Worm (Caenorhabditis elegans): ENCODE results near the gene rpb-6.

Gene rpb-6

ce11 chrII:10551985-10552736, 27.0 kb upstream of the rpb-6 start (continued):
- TF ChIP-seq ctbp-1 (GFP tag; IDR thresholded peaks at IDR 0.05) (peak; percentile 80), mep-1 (tag; optimal IDR thresholded peaks at IDR 0.05) (peak; percentile 89), set-16 (GFP tag; IDR thresholded peaks at IDR 0.05) (peak; percentile 55), F37D6.2 (tag; optimal IDR thresholded peaks at IDR 0.05) (peak; percentile 70), egl-43 (GFP tag; IDR thresholded peaks at IDR 0.05) (peak; percentile 77), pha-4 (GFP tag; IDR thresholded peaks at IDR 0.05) (peak; percentile 41; the same call in 1 of the 2 replicates), pha-4 (tag; optimal IDR thresholded peaks at IDR 0.05) (no peak), D1046.2 (GFP tag; IDR thresholded peaks at IDR 0.05) (no peak), Y48G9A.11 (GFP tag; IDR thresholded peaks at IDR 0.05) (no peak), ZK337.2 (GFP tag; IDR thresholded peaks at IDR 0.05) (peak; percentile 6; the same call in 1 of the 2 replicates), mdl-1 (tag; optimal IDR thresholded peaks at IDR 0.05) (peak; percentile 76 to 91), spr-1 (tag; optimal IDR thresholded peaks at IDR 0.05) (peak; percentile 63), dpl-1 (GFP tag; optimal IDR thresholded peaks at IDR 0.05) (peak; percentile 64), gei-8 (GFP tag; optimal IDR thresholded peaks at IDR 0.05) (peak; percentile 74), aha-1 (tag) (peak; percentile 99), F10B5.3 (tag; optimal IDR thresholded peaks at IDR 0.05) (no peak), nhr-102 (tag; optimal IDR thresholded peaks at IDR 0.05) (peak; percentile 72), lim-7 (GFP tag; IDR thresholded peaks at IDR 0.05) (0 out of 2 replicates have a peak, but pooled peaks have one; percentile 18), hlh-11 (tag; optimal IDR thresholded peaks at IDR 0.05) (peak; percentile 96), daf-8 (GFP tag; IDR thresholded peaks at IDR 0.05) (no peak), skn-1 (tag; optimal IDR thresholded peaks at IDR 0.05) (no peak), lin-29 (GFP tag; IDR thresholded peaks at IDR 0.05) (peak; percentile 70; the same call in 1 of the 2 replicates), arid-1 (GFP tag; conservative IDR thresholded peaks at IDR 0.05) (peak; percentile 28; the same call in 1 of the 2 replicates), ZK546.5 (tag; optimal IDR thresholded peaks at IDR 0.05) (peak in 1 of 2 experiments; percentile 33), mxl-3 (GFP tag; optimal IDR thresholded peaks at IDR 0.05) (peak; percentile 60), rbr-2 (tag; optimal IDR thresholded peaks at IDR 0.05) (peak; percentile 83), saeg-2 (GFP tag; IDR thresholded peaks at IDR 0.05) (peak; percentile 89), mxl-2 (GFP tag; conservative IDR thresholded peaks at IDR 0.05) (0 out of 2 replicates have a peak, but pooled peaks have one; percentile 16), zfp-2 (tag; optimal IDR thresholded peaks at IDR 0.05) (no peak), duxl-1 (tag; optimal IDR thresholded peaks at IDR 0.05; ENCODE audit: poor library complexity) (peak; percentile 70), sdz-12 (GFP tag; optimal IDR thresholded peaks at IDR 0.05) (peak; percentile 7), ceh-82 (tag; optimal IDR thresholded peaks at IDR 0.05) (no peak), ceh-20 (GFP tag; IDR thresholded peaks at IDR 0.05) (peak; percentile 70), hif-1 (tag; optimal IDR thresholded peaks at IDR 0.05) (peak; percentile 25 to 69), nhr-6 (tag; optimal IDR thresholded peaks at IDR 0.05) (peak; percentile 66), php-3 (GFP tag; IDR thresholded peaks at IDR 0.05) (peak; percentile 40), ztf-7 (tag; optimal IDR thresholded peaks at IDR 0.05) (peak; percentile 61), lin-13 (GFP tag; optimal IDR thresholded peaks at IDR 0.05) (no peak), snpc-4 (tag; optimal IDR thresholded peaks at IDR 0.05) (no peak), fos-1 (tag; optimal IDR thresholded peaks at IDR 0.05) (peak; percentile 66), dmd-6 (GFP tag; IDR thresholded peaks at IDR 0.05) (peak; percentile 87), ztf-11 (tag; optimal IDR thresholded peaks at IDR 0.05) (no peak), zag-1 (tag; optimal IDR thresholded peaks at IDR 0.05) (peak; percentile 52), dmd-9 (GFP tag; IDR thresholded peaks at IDR 0.05) (no peak), ceh-32 (tag; optimal IDR thresholded peaks at IDR 0.05; ENCODE audit: poor library complexity) (no peak), tra-1 (GFP tag; IDR thresholded peaks at IDR 0.05) (peak; percentile 82), madf-5 (GFP tag; IDR thresholded peaks at IDR 0.05) (no peak; a peak in 1 of 4 replicates), nhr-28 (tag; optimal IDR thresholded peaks at IDR 0.05) (peak; percentile 90), lin-1 (GFP tag; IDR thresholded peaks at IDR 0.05) (peak; percentile 77; the same call in 1 of the 2 replicates), ama-1 (optimal IDR thresholded peaks at IDR 0.05) (peak; percentile 82)
